Fruit fly (Drosophila melanogaster): Measurements from ENCODE around the gene CG44000.

CG44000 gene

DNA sequence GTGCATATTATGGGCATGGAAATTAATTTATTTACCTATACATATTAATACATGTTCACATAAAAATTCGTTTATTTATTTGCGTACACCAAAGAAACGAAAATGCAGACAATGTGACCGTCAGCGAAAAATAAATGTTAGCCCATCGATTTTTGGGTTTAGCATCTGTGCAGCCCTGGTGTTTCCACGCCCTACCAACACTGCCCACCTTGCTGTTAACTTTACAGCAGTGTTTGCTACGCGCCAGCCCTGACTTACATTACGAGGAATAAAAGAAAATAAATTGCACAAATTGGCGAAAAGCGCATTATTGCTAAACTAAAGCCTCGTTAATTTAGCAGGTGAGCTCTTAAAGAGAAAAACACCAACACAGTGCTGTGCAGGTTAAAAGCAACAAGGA is at the start of gene CG44000, which contains the start of the genes CG33995 and CG44001:
TSS of gene CG44000 (plus strand) at position 228 of the 400 bp plus-strand sequence.
TSS of gene CG33995 (plus strand) at position 228 of the 400 bp plus-strand sequence.
TSS of gene CG44001 (plus strand) at position 228 of the 400 bp plus-strand sequence.
- TF ChIP-seq insv (optimal IDR thresholded peaks at IDR 0.05) (no peak), h (optimal IDR thresholded peaks at IDR 0.05) (no peak), ttk (optimal IDR thresholded peaks at IDR 0.05) (no peak), psq (optimal IDR thresholded peaks at IDR 0.05) (no peak), Sin3A (optimal IDR thresholded peaks at IDR 0.05) (no peak), Myc (optimal IDR thresholded peaks at IDR 0.05) (no peak)

DNA sequence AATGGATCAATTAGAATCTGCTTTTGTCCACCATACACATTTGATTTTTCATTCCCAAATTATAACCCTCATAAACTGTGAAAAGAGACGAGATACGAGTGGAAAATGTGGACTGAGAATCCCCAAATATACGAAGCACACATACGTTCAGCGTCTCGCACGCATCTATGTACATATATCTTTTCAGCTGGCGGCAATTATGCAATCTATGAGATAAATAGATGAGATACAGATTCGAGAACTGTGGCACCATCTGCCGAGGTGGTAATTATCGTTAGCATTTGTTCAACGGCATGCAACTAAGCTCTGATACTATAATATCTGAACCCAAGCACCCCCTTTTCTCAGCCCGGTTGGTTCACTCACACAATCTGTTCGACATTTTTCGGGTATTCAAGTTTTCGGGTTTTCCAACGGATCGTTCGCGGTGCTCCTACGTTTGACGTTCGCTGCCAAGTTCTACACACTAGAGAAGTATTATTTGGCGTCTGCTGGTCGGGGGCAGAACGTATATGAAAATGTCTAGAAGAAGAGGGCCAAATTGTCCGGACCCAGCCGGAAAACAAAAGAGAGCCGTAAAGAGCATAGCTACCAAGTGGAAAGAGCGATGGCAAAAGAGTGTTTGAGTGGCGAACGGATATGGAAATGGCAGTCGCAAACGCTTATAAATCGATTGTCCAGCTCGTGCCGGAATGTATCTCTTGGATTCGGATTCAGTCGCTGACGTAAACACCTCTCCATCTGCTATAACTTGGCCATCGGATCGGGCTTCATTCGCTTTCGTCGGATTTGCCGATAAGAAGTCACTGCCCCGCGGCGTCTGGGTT is 47.8 kb upstream of the CG44000 start:
- TF ChIP-seq Sin3A (optimal IDR thresholded peaks at IDR 0.05) (no peak), ttk (optimal IDR thresholded peaks at IDR 0.05) (no peak), h (optimal IDR thresholded peaks at IDR 0.05) (no peak), Myc (optimal IDR thresholded peaks at IDR 0.05) (no peak), insv (optimal IDR thresholded peaks at IDR 0.05) (no peak), psq (optimal IDR thresholded peaks at IDR 0.05) (no peak)

DNA sequence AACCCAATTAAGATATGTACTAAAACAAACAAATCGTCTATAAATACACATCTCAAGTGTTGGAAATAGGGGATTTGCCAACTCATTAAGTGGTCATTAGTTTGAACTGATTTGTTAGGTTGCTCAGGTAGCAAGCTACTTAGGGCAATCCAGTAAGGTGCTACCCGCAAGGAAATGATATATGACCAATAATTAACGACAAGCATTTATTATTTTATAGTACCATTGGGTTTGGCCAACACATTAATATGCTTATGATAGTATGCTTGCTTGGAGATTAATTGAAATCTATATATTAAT is 47.3 kb upstream of the CG44000 start:
- TF ChIP-seq Sin3A (optimal IDR thresholded peaks at IDR 0.05) = no peak
- no peak for TF ChIP-seq h (optimal IDR thresholded peaks at IDR 0.05)
- no peak for TF ChIP-seq ttk (optimal IDR thresholded peaks at IDR 0.05)
- no peak for TF ChIP-seq psq (optimal IDR thresholded peaks at IDR 0.05)
- no peak for TF ChIP-seq Myc (optimal IDR thresholded peaks at IDR 0.05)
- no peak for TF ChIP-seq insv (optimal IDR thresholded peaks at IDR 0.05)

DNA sequence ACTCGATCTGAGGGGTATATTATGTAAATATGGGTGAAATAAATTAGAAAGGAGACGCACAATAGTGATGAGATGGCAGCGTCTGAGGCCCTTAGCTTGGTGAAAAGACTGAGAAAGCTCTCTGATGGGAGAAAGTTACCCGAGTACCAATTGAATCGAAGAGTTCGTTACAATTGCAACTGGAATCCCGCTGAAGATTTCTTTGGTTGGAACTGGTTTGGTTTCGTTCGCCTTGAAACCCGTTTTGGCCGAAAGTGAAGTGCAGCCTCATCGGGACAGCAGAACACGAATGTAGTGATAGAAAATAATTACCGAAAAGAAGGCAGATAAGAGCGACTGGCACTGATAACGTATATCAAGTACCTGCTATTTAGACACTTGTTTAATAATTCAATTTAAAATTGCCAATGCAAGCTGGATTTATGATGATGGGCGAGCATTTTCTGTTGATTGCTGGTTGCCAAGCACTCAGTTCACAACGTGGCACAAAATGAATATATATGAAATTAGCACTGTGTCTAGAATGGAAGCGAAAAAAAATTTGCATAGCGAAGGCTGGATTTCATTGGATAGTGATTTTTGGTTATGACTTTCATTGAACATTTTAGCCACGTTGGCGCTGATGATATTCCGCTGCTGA is 46.7 kb upstream of the CG44000 start:
- TF ChIP-seq insv (optimal IDR thresholded peaks at IDR 0.05) (no peak), Myc (optimal IDR thresholded peaks at IDR 0.05) (no peak), h (optimal IDR thresholded peaks at IDR 0.05) (no peak), psq (optimal IDR thresholded peaks at IDR 0.05) (no peak), Sin3A (optimal IDR thresholded peaks at IDR 0.05) (no peak), ttk (optimal IDR thresholded peaks at IDR 0.05) (no peak)

- TF ChIP-seq ttk (optimal IDR thresholded peaks at IDR 0.05) (no peak), Myc (optimal IDR thresholded peaks at IDR 0.05) (no peak), h (optimal IDR thresholded peaks at IDR 0.05) (no peak), insv (optimal IDR thresholded peaks at IDR 0.05) (no peak), psq (optimal IDR thresholded peaks at IDR 0.05) (no peak), Sin3A (optimal IDR thresholded peaks at IDR 0.05) (no peak)
Measured at dm6 chr2L:4997401-4998259, 45.4 kb upstream of the CG44000 start.

DNA sequence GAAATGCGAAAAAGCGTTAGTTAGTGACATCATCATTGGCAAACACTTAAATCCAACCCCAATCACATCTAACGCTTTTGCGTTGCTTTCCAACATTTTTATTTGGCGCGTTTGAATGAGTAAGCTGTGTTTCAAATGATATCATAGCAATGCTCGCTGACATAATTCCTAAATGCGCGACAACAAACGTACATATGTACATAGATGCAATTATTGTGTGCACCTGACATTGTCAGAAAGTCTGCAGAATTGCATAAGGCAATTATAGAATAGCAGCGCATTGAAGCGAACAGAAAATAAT is 44.9 kb upstream of the CG44000 start:
- TF ChIP-seq Myc (optimal IDR thresholded peaks at IDR 0.05) (no peak), insv (optimal IDR thresholded peaks at IDR 0.05) (no peak), h (optimal IDR thresholded peaks at IDR 0.05) (no peak), psq (optimal IDR thresholded peaks at IDR 0.05) (no peak), ttk (optimal IDR thresholded peaks at IDR 0.05) (no peak), Sin3A (optimal IDR thresholded peaks at IDR 0.05) (no peak)

DNA sequence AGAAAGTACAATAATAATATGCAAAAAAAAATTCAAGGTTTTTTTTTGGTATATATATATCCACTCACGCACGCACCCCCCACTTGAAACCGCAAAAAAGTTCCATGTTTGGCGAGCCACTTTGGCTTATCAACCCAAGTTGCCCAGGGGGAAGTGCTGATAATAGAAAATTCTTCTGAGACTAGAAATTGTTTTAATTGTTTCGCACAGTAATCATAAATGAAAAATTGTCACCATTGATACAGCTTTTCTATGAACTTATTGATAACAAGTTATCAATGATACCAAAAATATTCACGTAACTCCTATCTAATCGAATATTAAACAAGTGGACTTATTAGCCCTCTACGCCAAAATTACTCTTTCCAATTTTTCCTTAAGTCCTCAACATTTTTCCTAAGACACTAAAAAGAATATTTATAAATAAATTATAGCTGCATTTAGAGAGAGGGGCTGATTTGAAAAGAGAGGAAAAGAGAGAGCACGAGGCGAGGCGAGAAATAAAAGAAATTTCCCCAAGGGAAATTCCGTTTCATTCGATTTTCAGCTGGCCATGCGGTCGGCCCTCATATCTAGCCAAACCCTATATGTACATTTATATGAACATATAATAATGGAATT is 44.4 kb upstream of the CG44000 start:
- no peak for TF ChIP-seq ttk (optimal IDR thresholded peaks at IDR 0.05)
- no peak for TF ChIP-seq Myc (optimal IDR thresholded peaks at IDR 0.05)
- TF ChIP-seq psq (optimal IDR thresholded peaks at IDR 0.05) = no peak
- TF ChIP-seq Sin3A (optimal IDR thresholded peaks at IDR 0.05) = no peak
- no peak for TF ChIP-seq h (optimal IDR thresholded peaks at IDR 0.05)
- TF ChIP-seq insv (optimal IDR thresholded peaks at IDR 0.05) = no peak

dm6 chr2L:4999389-5000032 is 43.6 kb upstream of the CG44000 start:
- TF ChIP-seq psq (optimal IDR thresholded peaks at IDR 0.05) = no peak
- TF ChIP-seq ttk (optimal IDR thresholded peaks at IDR 0.05) = no peak
- TF ChIP-seq Sin3A (optimal IDR thresholded peaks at IDR 0.05) = no peak
- TF ChIP-seq h (optimal IDR thresholded peaks at IDR 0.05) = no peak
- no peak for TF ChIP-seq Myc (optimal IDR thresholded peaks at IDR 0.05)
- no peak for TF ChIP-seq insv (optimal IDR thresholded peaks at IDR 0.05)

DNA sequence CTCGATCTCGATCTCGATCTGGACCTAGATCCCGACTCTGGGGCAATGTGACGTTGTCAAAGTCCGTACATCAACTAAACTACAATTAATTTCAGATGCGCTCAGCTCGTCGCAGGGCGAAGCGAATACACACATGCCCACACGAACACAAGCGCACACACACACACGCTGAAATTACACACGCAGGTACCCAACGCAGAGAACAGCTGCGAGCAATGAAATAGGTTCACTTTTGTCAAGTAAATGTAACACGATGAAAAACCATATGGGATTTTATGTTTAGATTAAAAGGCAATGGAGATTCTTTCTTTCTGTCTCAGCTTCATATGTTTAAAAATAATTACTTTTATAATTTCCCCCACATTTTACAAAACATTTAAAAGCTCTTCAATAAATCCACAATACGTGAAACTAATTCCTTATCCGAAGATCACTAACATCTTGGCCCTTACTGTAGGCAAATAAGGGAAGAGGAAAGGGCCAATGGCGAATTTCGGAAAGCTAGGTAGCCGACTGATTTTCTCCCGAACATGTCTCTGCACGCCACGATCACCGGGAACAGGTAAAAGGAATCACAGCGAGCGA is 42.7 kb upstream of the CG44000 start:
- no peak for TF ChIP-seq h (optimal IDR thresholded peaks at IDR 0.05)
- TF ChIP-seq psq (optimal IDR thresholded peaks at IDR 0.05) = no peak
- TF ChIP-seq Sin3A (optimal IDR thresholded peaks at IDR 0.05) = no peak
- no peak for TF ChIP-seq Myc (optimal IDR thresholded peaks at IDR 0.05)
- TF ChIP-seq insv (optimal IDR thresholded peaks at IDR 0.05) = no peak
- TF ChIP-seq ttk (optimal IDR thresholded peaks at IDR 0.05) = no peak

dm6 chr2L:5000919-5001581 is 42.0 kb upstream of the CG44000 start:
- no peak for TF ChIP-seq psq (optimal IDR thresholded peaks at IDR 0.05)
- no peak for TF ChIP-seq h (optimal IDR thresholded peaks at IDR 0.05)
- TF ChIP-seq ttk (optimal IDR thresholded peaks at IDR 0.05) = no peak
- no peak for TF ChIP-seq insv (optimal IDR thresholded peaks at IDR 0.05)
- TF ChIP-seq Sin3A (optimal IDR thresholded peaks at IDR 0.05) = no peak
- no peak for TF ChIP-seq Myc (optimal IDR thresholded peaks at IDR 0.05)

Data from Kc167 (cell line).